Fruit fly (Drosophila melanogaster): ENCODE measurements around the gene CG4835.
A peak's percentile ranks its signal among the peaks of the same experiment; 100 is the strongest.

The CG4835 gene

DNA sequence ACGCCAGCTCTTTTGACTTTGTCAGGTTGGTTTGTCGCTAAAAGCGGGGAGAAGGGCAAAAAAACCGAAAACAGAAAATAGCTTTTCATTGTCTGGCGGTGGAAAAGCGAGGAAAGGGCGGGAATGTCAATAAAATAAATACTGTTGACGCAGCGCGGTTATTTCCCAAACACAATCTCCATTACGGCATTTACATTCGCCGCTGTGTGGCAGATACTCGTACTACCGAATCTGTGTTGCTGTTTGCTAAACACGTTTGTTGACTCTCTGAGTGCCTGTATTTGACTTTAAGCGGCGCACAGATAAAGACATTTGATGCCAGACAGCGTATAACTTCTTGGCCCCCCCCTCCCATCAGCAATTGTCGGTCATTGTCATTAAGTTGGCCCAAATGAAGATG is 32.5 kb upstream of the CG4835 start (continued):
- peak; percentile 62 for TF ChIP-seq CG4328 (GFP tag; optimal IDR thresholded peaks at IDR 0.05)
- peak; percentile 72 for TF ChIP-seq CG10654 (GFP tag; optimal IDR thresholded peaks at IDR 0.05)
- TF ChIP-seq CG9932 (GFP tag; IDR thresholded peaks at IDR 0.05): no peak
- TF ChIP-seq CG9609 (GFP tag; optimal IDR thresholded peaks at IDR 0.05): peak; percentile 42
- TF ChIP-seq toy (GFP tag; IDR thresholded peaks at IDR 0.05): no peak
- TF ChIP-seq CG3163 (GFP tag; optimal IDR thresholded peaks at IDR 0.05): no peak
- TF ChIP-seq HLHmδ (GFP tag; optimal IDR thresholded peaks at IDR 0.05): peak; percentile 53
- TF ChIP-seq Fer2 (tag; optimal IDR thresholded peaks at IDR 0.05): peak; percentile 43
- TF ChIP-seq tx (GFP tag; optimal IDR thresholded peaks at IDR 0.05): peak; percentile 35
- TF ChIP-seq Fer3 (tag; optimal IDR thresholded peaks at IDR 0.05): peak; percentile 67
- TF ChIP-seq chif (GFP tag; optimal IDR thresholded peaks at IDR 0.05): peak; percentile 38 to 76
- TF ChIP-seq CG4707 (GFP tag; optimal IDR thresholded peaks at IDR 0.05): peak; percentile 61
- TF ChIP-seq h (optimal IDR thresholded peaks at IDR 0.05): no peak
- TF ChIP-seq kah (GFP tag; optimal IDR thresholded peaks at IDR 0.05): peak; percentile 25
- peak; percentile 52 for TF ChIP-seq bcd (GFP tag; optimal IDR thresholded peaks at IDR 0.05)
- no peak for TF ChIP-seq NC2β (GFP tag; optimal IDR thresholded peaks at IDR 0.05)
- peak; percentile 63 for TF ChIP-seq CG13424 (tag; optimal IDR thresholded peaks at IDR 0.05)
- peak; percentile 64 for TF ChIP-seq CG8089 (GFP tag; optimal IDR thresholded peaks at IDR 0.05)
- TF ChIP-seq CG33557 (GFP tag; optimal IDR thresholded peaks at IDR 0.05): peak; percentile 77
- no peak; the same call in 2 of the 3 replicates for TF ChIP-seq ase (GFP tag; IDR thresholded peaks at IDR 0.05)
- TF ChIP-seq CG34422 (GFP tag; IDR thresholded peaks at IDR 0.05): 0 out of 3 replicates have a peak, but pooled peaks have one; percentile 0
- TF ChIP-seq Rfx (GFP tag; IDR thresholded peaks at IDR 0.05): peak; percentile 61; the same call in 1 of the 2 replicates
- 0 out of 2 replicates have a peak, but pooled peaks have one; percentile 34 for TF ChIP-seq sens-2 (GFP tag; IDR thresholded peaks at IDR 0.05)
- 0 out of 2 replicates have a peak, but pooled peaks have one; percentile 20 for TF ChIP-seq wdn (GFP tag; IDR thresholded peaks at IDR 0.05)
- TF ChIP-seq Kr (GFP tag; optimal IDR thresholded peaks at IDR 0.05): no peak
- peak; percentile 30 for TF ChIP-seq CG1602 (GFP tag; optimal IDR thresholded peaks at IDR 0.05)
- TF ChIP-seq zen (tag; optimal IDR thresholded peaks at IDR 0.05): no peak
- peak; percentile 72 for TF ChIP-seq CG1233 (GFP tag; optimal IDR thresholded peaks at IDR 0.05)
- TF ChIP-seq CG6683 (GFP tag; optimal IDR thresholded peaks at IDR 0.05): no peak
- TF ChIP-seq H15 (GFP tag; IDR thresholded peaks at IDR 0.05): no peak; the same call in 2 of the 3 replicates
- 0 out of 2 replicates have a peak, but pooled peaks have one; percentile 8 for TF ChIP-seq lmd (GFP tag; IDR thresholded peaks at IDR 0.05)
- no peak for TF ChIP-seq corto (GFP tag; optimal IDR thresholded peaks at IDR 0.05)
- peak; percentile 1 for TF ChIP-seq p53 (GFP tag; optimal IDR thresholded peaks at IDR 0.05)
- TF ChIP-seq CG34224 (GFP tag; IDR thresholded peaks at IDR 0.05; ENCODE audit: partially characterized antibody): no peak
- TF ChIP-seq zfh1 (GFP tag; IDR thresholded peaks at IDR 0.05): peak; percentile 68; the same call in 2 of the 3 replicates
- peak; percentile 49 for TF ChIP-seq Six4 (GFP tag; optimal IDR thresholded peaks at IDR 0.05)
- peak; percentile 56 for TF ChIP-seq run (tag; optimal IDR thresholded peaks at IDR 0.05)
- peak; percentile 52 for TF ChIP-seq CG5180 (GFP tag; optimal IDR thresholded peaks at IDR 0.05)
- peak; percentile 61 for TF ChIP-seq eyg (GFP tag; optimal IDR thresholded peaks at IDR 0.05)
- peak; percentile 61 for TF ChIP-seq CG4424 (GFP tag; optimal IDR thresholded peaks at IDR 0.05)
- TF ChIP-seq YL-1 (GFP tag; optimal IDR thresholded peaks at IDR 0.05): peak; percentile 42
- TF ChIP-seq Ptx1 (GFP tag; IDR thresholded peaks at IDR 0.05): no peak
- peak; percentile 79 for TF ChIP-seq gsb-n (tag; optimal IDR thresholded peaks at IDR 0.05)
- no peak for TF ChIP-seq BEAF-32 (GFP tag; optimal IDR thresholded peaks at IDR 0.05)

All from whole organism, embryonic.